Fruit fly (Drosophila melanogaster) whole organism, embryonic: Measurements from ENCODE around the gene CG5096.
A peak's percentile ranks its signal among the peaks of the same experiment; 100 is the strongest.

Experiments used
- Abd-B ChIP-seq: fragments of 200-800 bp; sonication (Bioruptor generic); optimal IDR thresholded peaks from 2 replicates; lab custom pipeline; 2018; ENCODE audit warnings: missing biosample characterization, mild to moderate bottlenecking, missing genetic modification characterization, moderate library complexity
- CG10209 ChIP-seq: fragments of 200-800 bp; sonication (Bioruptor generic); optimal IDR thresholded peaks from 3 replicates; lab custom pipeline; 2017; ENCODE audit warnings: missing biosample characterization, mild to moderate bottlenecking, missing genetic modification characterization, missing genetic modification reagents
- CG10267 ChIP-seq: fragments of 200-800 bp; sonication (Bioruptor generic); optimal IDR thresholded peaks from 2 replicates; lab custom pipeline; 2018; ENCODE audit warnings: missing biosample characterization, mild to moderate bottlenecking, missing genetic modification characterization, moderate library complexity
- CG10431 ChIP-seq: fragments of 200-800 bp; sonication (Bioruptor generic); optimal IDR thresholded peaks from 3 replicates; lab custom pipeline; 2018; ENCODE audit warnings: missing biosample characterization, mild to moderate bottlenecking, missing genetic modification characterization
- CG11093 ChIP-seq: fragments of 200-800 bp; sonication (Bioruptor generic); IDR thresholded peaks from 3 replicates; pipeline ENCODE4 v1.3.6; 2022; ENCODE audit warnings: missing biosample characterization, missing genetic modification characterization
- CG11696 ChIP-seq: fragments of 200-800 bp; sonication (Bioruptor generic); IDR thresholded peaks from 2 replicates; pipeline ENCODE4 v1.3.6; 2022; ENCODE audit warnings: missing biosample characterization, missing genetic modification characterization
- CG12299 ChIP-seq: fragments of 200-800 bp; sonication (Bioruptor generic); optimal IDR thresholded peaks from 2 replicates; lab custom pipeline; 2018; ENCODE audit warnings: missing biosample characterization, mild to moderate bottlenecking, missing genetic modification characterization
- CG12391 ChIP-seq: fragments of 200-800 bp; sonication (Bioruptor generic); optimal IDR thresholded peaks from 3 replicates; lab custom pipeline; 2018; ENCODE audit warnings: missing biosample characterization, mild to moderate bottlenecking, missing genetic modification characterization, moderate library complexity
- CG13296 ChIP-seq: fragments of 200-800 bp; sonication (Bioruptor generic); optimal IDR thresholded peaks from 3 replicates; lab custom pipeline; 2018; ENCODE audit warnings: missing biosample characterization, mild to moderate bottlenecking, missing genetic modification characterization
- CG15073 ChIP-seq: fragments of 200-800 bp; sonication (Bioruptor generic); optimal IDR thresholded peaks from 2 replicates; lab custom pipeline; 2016; ENCODE audit warnings: missing biosample characterization, missing genetic modification characterization
- CG2129 ChIP-seq: fragments of 200-800 bp; sonication (Bioruptor generic); IDR thresholded peaks from 2 replicates; pipeline ENCODE4 v1.3.6; 2022; ENCODE audit warnings: missing biosample characterization, missing genetic modification characterization; ENCODE audit not compliant: partially characterized antibody
- CG31224 ChIP-seq: fragments of 200-800 bp; sonication (Bioruptor generic); IDR thresholded peaks from 2 replicates; pipeline ENCODE4 v1.3.6; 2022; ENCODE audit warnings: missing biosample characterization, missing genetic modification characterization
- CG31441 ChIP-seq: fragments of 200-800 bp; sonication (Bioruptor generic); IDR thresholded peaks from 2 replicates; pipeline ENCODE4 v1.3.6; 2022; ENCODE audit warnings: missing biosample characterization, missing genetic modification characterization
- CG42726 ChIP-seq: fragments of 200-800 bp; sonication (Bioruptor generic); IDR thresholded peaks from 2 replicates; pipeline ENCODE4 v1.3.6; 2022; ENCODE audit warnings: missing biosample characterization, missing genetic modification characterization; ENCODE audit not compliant: partially characterized antibody
- Doc2 ChIP-seq: fragments of 200-800 bp; sonication (Bioruptor generic); IDR thresholded peaks from 2 replicates; pipeline ENCODE4 v1.3.6; 2022; ENCODE audit warnings: missing biosample characterization, missing genetic modification characterization
- Dref ChIP-seq: fragments of 200-800 bp; sonication (Bioruptor generic); IDR thresholded peaks from 2 replicates; pipeline ENCODE4 v1.3.6; 2022; ENCODE audit warnings: missing biosample characterization, missing genetic modification characterization
- E2f2 ChIP-seq: fragments of 200-800 bp; sonication (Bioruptor generic); IDR thresholded peaks from 2 replicates; pipeline ENCODE4 v1.3.6; 2022; ENCODE audit warnings: missing biosample characterization, missing genetic modification characterization
- ERR ChIP-seq: fragments of 200-800 bp; sonication (Bioruptor generic); optimal IDR thresholded peaks from 2 replicates; lab custom pipeline; 2016; ENCODE audit warnings: missing biosample characterization, missing genetic modification characterization
- Fer2 ChIP-seq: fragments of 200-800 bp; sonication (Bioruptor generic); optimal IDR thresholded peaks from 2 replicates; lab custom pipeline; 2018; ENCODE audit warnings: missing biosample characterization, mild to moderate bottlenecking, missing genetic modification characterization, moderate library complexity
- HLH4C ChIP-seq: fragments of 200-800 bp; sonication (Bioruptor generic); IDR thresholded peaks from 3 replicates; pipeline ENCODE4 v1.3.6; 2022; ENCODE audit warnings: missing biosample characterization, missing genetic modification characterization; ENCODE audit not compliant: partially characterized antibody
- Hr78 ChIP-seq, 2 experiments: fragments of 200-800 bp in 1 of 2; fragments of >200 bp in 1 of 2; sonication (Bioruptor generic) in 1 of 2; optimal IDR thresholded peaks; 2 replicates each; lab custom pipeline; 2017 to 2019; ENCODE audit warnings: missing biosample characterization in 2 of 2, missing genetic modification characterization in 2 of 2, mild to moderate bottlenecking in 1 of 2, moderate library complexity in 1 of 2
- Jarid2 ChIP-seq: fragments of 200-800 bp; sonication (Bioruptor generic); optimal IDR thresholded peaks from 3 replicates; lab custom pipeline; 2017; ENCODE audit warnings: mild to moderate bottlenecking, missing biosample characterization, missing genetic modification reagents, missing genetic modification characterization
- MESR4 ChIP-seq: fragments of 200-800 bp; sonication (Bioruptor generic); optimal IDR thresholded peaks from 2 replicates; lab custom pipeline; 2018; ENCODE audit warnings: missing biosample characterization, mild to moderate bottlenecking, missing genetic modification characterization, moderate library complexity
- NC2β ChIP-seq: fragments of 200-800 bp; sonication (Bioruptor generic); optimal IDR thresholded peaks from 2 replicates; lab custom pipeline; 2016; ENCODE audit warnings: missing biosample characterization, missing genetic modification characterization
- Ravus ChIP-seq: fragments of 200-800 bp; sonication (Bioruptor generic); IDR thresholded peaks from 2 replicates; pipeline ENCODE4 v1.3.6; 2022; ENCODE audit warnings: missing biosample characterization, missing genetic modification characterization
- Side ChIP-seq: fragments of 200-800 bp; sonication (Bioruptor generic); optimal IDR thresholded peaks from 2 replicates; lab custom pipeline; 2016; ENCODE audit warnings: missing biosample characterization, missing genetic modification characterization
- Sry-β ChIP-seq: fragments of 200-800 bp; sonication (Bioruptor generic); optimal IDR thresholded peaks from 2 replicates; lab custom pipeline; 2018; ENCODE audit warnings: missing biosample characterization, mild to moderate bottlenecking, missing genetic modification characterization, moderate library complexity
- Sry-δ ChIP-seq: fragments of 200-800 bp; sonication (Bioruptor generic); optimal IDR thresholded peaks from 2 replicates; lab custom pipeline; 2016; ENCODE audit warnings: missing biosample characterization, missing genetic modification characterization
- Ssrp ChIP-seq: fragments of 200-800 bp; sonication (Bioruptor generic); optimal IDR thresholded peaks from 2 replicates; lab custom pipeline; 2018; ENCODE audit warnings: missing biosample characterization, mild to moderate bottlenecking, missing genetic modification characterization, moderate library complexity
- bcd ChIP-seq: fragments of 200-800 bp; sonication (Bioruptor generic); optimal IDR thresholded peaks from 2 replicates; lab custom pipeline; 2017; ENCODE audit warnings: missing biosample characterization, mild to moderate bottlenecking, missing genetic modification characterization
- crol ChIP-seq: fragments of 200-800 bp; sonication (Bioruptor generic); IDR thresholded peaks from 2 replicates; pipeline ENCODE4 v1.3.6; 2022; ENCODE audit warnings: missing biosample characterization, missing genetic modification characterization
- dan ChIP-seq: fragments of 200-800 bp; sonication (Bioruptor generic); IDR thresholded peaks from 2 replicates; pipeline ENCODE4 v1.3.6; 2022; ENCODE audit warnings: missing biosample characterization, missing genetic modification characterization
- eyg ChIP-seq: fragments of 200-800 bp; sonication (Bioruptor generic); optimal IDR thresholded peaks from 3 replicates; lab custom pipeline; 2016; ENCODE audit warnings: missing biosample characterization, missing genetic modification characterization
- fd102C ChIP-seq: fragments of 200-800 bp; sonication (Bioruptor generic); optimal IDR thresholded peaks from 2 replicates; lab custom pipeline; 2018; ENCODE audit warnings: missing biosample characterization, mild to moderate bottlenecking, missing genetic modification characterization, moderate library complexity
- gem ChIP-seq: fragments of 200-800 bp; sonication (Bioruptor generic); optimal IDR thresholded peaks from 2 replicates; lab custom pipeline; 2019; ENCODE audit warnings: missing biosample characterization, mild to moderate bottlenecking, missing genetic modification characterization, moderate library complexity
- hb ChIP-seq: fragments of 200-800 bp; sonication (Bioruptor generic); IDR thresholded peaks from 3 replicates; pipeline ENCODE4 v1.3.6; 2022; ENCODE audit warnings: missing biosample characterization, missing genetic modification characterization; ENCODE audit not compliant: partially characterized antibody
- hbn ChIP-seq: fragments of 200-800 bp; sonication (Bioruptor generic); IDR thresholded peaks from 2 replicates; pipeline ENCODE4 v1.3.6; 2022; ENCODE audit warnings: missing biosample characterization, missing genetic modification characterization; ENCODE audit not compliant: partially characterized antibody
- jing ChIP-seq: fragments of 200-800 bp; sonication (Bioruptor generic); optimal IDR thresholded peaks from 2 replicates; lab custom pipeline; 2018; ENCODE audit warnings: missing biosample characterization, mild to moderate bottlenecking, missing genetic modification characterization
- oc ChIP-seq: fragments of 200-800 bp; sonication (Bioruptor generic); optimal IDR thresholded peaks from 2 replicates; lab custom pipeline; 2018; ENCODE audit warnings: missing biosample characterization, mild to moderate bottlenecking, missing genetic modification characterization, moderate library complexity
- p53 ChIP-seq: fragments of 200-800 bp; sonication (Bioruptor generic); optimal IDR thresholded peaks from 2 replicates; lab custom pipeline; 2016; ENCODE audit warnings: missing biosample characterization, missing genetic modification characterization
- pb ChIP-seq: fragments of 200-800 bp; sonication (Bioruptor generic); optimal IDR thresholded peaks from 3 replicates; lab custom pipeline; 2016; ENCODE audit warnings: missing biosample characterization, missing genetic modification characterization
- pzg ChIP-seq: fragments of 200-800 bp; sonication (Bioruptor generic); optimal IDR thresholded peaks from 3 replicates; lab custom pipeline; 2018; ENCODE audit warnings: missing biosample characterization, mild to moderate bottlenecking, missing genetic modification characterization, moderate library complexity
- row ChIP-seq: fragments of 200-800 bp; sonication (Bioruptor generic); IDR thresholded peaks from 3 replicates; pipeline ENCODE4 v1.3.6; 2022; ENCODE audit warnings: missing biosample characterization, missing genetic modification characterization
- seq ChIP-seq: fragments of 200-800 bp; sonication (Bioruptor generic); IDR thresholded peaks from 2 replicates; pipeline ENCODE4 v1.3.6; 2022; ENCODE audit warnings: missing biosample characterization, missing genetic modification characterization
- shn ChIP-seq: fragments of 200-800 bp; sonication (Bioruptor generic); optimal IDR thresholded peaks from 3 replicates; lab custom pipeline; 2016; ENCODE audit warnings: missing biosample characterization, missing genetic modification characterization
- sisA ChIP-seq: fragments of 200-800 bp; sonication (Bioruptor generic); IDR thresholded peaks from 2 replicates; pipeline ENCODE4 v1.3.6; 2022; ENCODE audit warnings: missing biosample characterization, missing genetic modification characterization
- sna ChIP-seq: fragments of 200-800 bp; sonication (Bioruptor generic); IDR thresholded peaks from 2 replicates; pipeline ENCODE4 v1.3.6; 2022; ENCODE audit warnings: missing biosample characterization, missing genetic modification characterization; ENCODE audit not compliant: partially characterized antibody
- sug ChIP-seq: fragments of 200-800 bp; optimal IDR thresholded peaks from 2 replicates; lab custom pipeline; 2019; ENCODE audit warnings: missing biosample characterization, mild to moderate bottlenecking, missing genetic modification characterization, moderate library complexity
- zen2 ChIP-seq: fragments of 200-800 bp; sonication (Bioruptor generic); IDR thresholded peaks from 3 replicates; pipeline ENCODE4 v1.3.6; 2022; ENCODE audit warnings: missing biosample characterization, missing genetic modification characterization; ENCODE audit not compliant: partially characterized antibody

The CG5096 gene

dm6 chr2L:10405008-10405654 lies 23.1 kb downstream of the CG5096 start, which contains the start of the genes CG17768, LSm-4 and Ir31a:
Gene CG17768 (minus strand): TSS chr2L:10405203.
Gene LSm-4 (minus strand): TSS chr2L:10405203.
Gene Ir31a (plus strand): TSS chr2L:10405565.
- peak; percentile 70 for TF ChIP-seq HLH4C (GFP tag; lab: Robert Waterston, UW)
- TF ChIP-seq sug (tag; lab: Kevin White, UChicago) = no peak
- TF ChIP-seq CG2129 = peak; percentile 66; the same call in 1 of the 2 replicates
- peak; percentile 72 for TF ChIP-seq Sry-δ
- TF ChIP-seq sisA = no peak
- no peak for TF ChIP-seq eyg
- peak; percentile 19; the same call in 1 of the 2 replicates for TF ChIP-seq E2f2 (GFP tag; lab: Robert Waterston, UW)
- no peak for TF ChIP-seq Hr78 (GFP tag; optimal IDR thresholded peaks at IDR 0.05; lab: Kevin White, UChicago)
- TF ChIP-seq CG31441 (GFP tag; lab: Robert Waterston, UW) = no peak
- TF ChIP-seq CG10267 = peak; percentile 1
- peak; percentile 66 for TF ChIP-seq Dref (GFP tag; lab: Robert Waterston, UW)
- peak; percentile 84 for TF ChIP-seq hbn (GFP tag; lab: Robert Waterston, UW)
- peak; percentile 42 for TF ChIP-seq MESR4 (GFP tag; lab: Kevin White, UChicago)
- TF ChIP-seq gem (tag; lab: Kevin White, UChicago) = no peak
- TF ChIP-seq oc (tag; lab: Kevin White, UChicago) = no peak
- TF ChIP-seq sna (GFP tag; lab: Robert Waterston, UW) = peak; percentile 66; the same call in 1 of the 2 replicates
- no peak for TF ChIP-seq ERR (GFP tag; lab: Kevin White, UChicago)
- TF ChIP-seq CG10431 (GFP tag; lab: Kevin White, UChicago) = no peak
- no peak for TF ChIP-seq CG13296
- peak; percentile 46; the same call in 1 of the 3 replicates for TF ChIP-seq zen2 (GFP tag; lab: Robert Waterston, UW)
- peak; percentile 54 for TF ChIP-seq row (GFP tag; lab: Robert Waterston, UW)
- TF ChIP-seq pzg (GFP tag; lab: Kevin White, UChicago) = peak; percentile 20
- no peak for TF ChIP-seq pb (GFP tag; lab: Kevin White, UChicago)
- no peak for TF ChIP-seq p53 (GFP tag; lab: Kevin White, UChicago)
- no peak for TF ChIP-seq CG11696
- TF ChIP-seq Jarid2 (GFP tag; lab: Kevin White, UChicago) = no peak
- peak; percentile 68 for TF ChIP-seq hb (GFP tag; lab: Robert Waterston, UW)
- TF ChIP-seq NC2β = no peak
- TF ChIP-seq Sry-β = no peak
- TF ChIP-seq Fer2 (tag; lab: Kevin White, UChicago) = no peak
- no peak for TF ChIP-seq Abd-B (GFP tag; lab: Kevin White, UChicago)
- TF ChIP-seq Ssrp (tag; lab: Kevin White, UChicago) = no peak
- no peak for TF ChIP-seq dan (GFP tag; lab: Robert Waterston, UW)
- TF ChIP-seq fd102C (GFP tag; lab: Kevin White, UChicago) = no peak
- TF ChIP-seq Ravus (GFP tag; lab: Robert Waterston, UW) = no peak
- no peak for TF ChIP-seq CG10209
- TF ChIP-seq bcd (GFP tag; lab: Kevin White, UChicago) = no peak
- TF ChIP-seq CG15073 (GFP tag; lab: Kevin White, UChicago) = no peak
- TF ChIP-seq CG12299 (tag; lab: Kevin White, UChicago) = no peak
- no peak for TF ChIP-seq shn
- TF ChIP-seq Doc2 (GFP tag; lab: Robert Waterston, UW) = no peak
- no peak for TF ChIP-seq CG12391 (tag; lab: Kevin White, UChicago)
- no peak for TF ChIP-seq seq (GFP tag; lab: Robert Waterston, UW)
- TF ChIP-seq crol (GFP tag; lab: Robert Waterston, UW) = no peak
- TF ChIP-seq Side (GFP tag; lab: Kevin White, UChicago) = no peak
- TF ChIP-seq CG31224 (GFP tag; lab: Robert Waterston, UW) = no peak
- TF ChIP-seq CG42726 (GFP tag; lab: Robert Waterston, UW) = no peak; the same call in 1 of the 2 replicates
- no peak for TF ChIP-seq jing (GFP tag; lab: Kevin White, UChicago)
- TF ChIP-seq CG11093 (GFP tag; lab: Robert Waterston, UW) = no peak
